Fruit fly (Drosophila melanogaster) whole organism, embryonic: ENCODE results near the gene dpy.
A peak's percentile ranks its signal among the peaks of the same experiment; 100 is the strongest.

Source experiments
- Aef1 ChIP-seq: fragments of 200-800 bp; sonication (Bioruptor generic); IDR thresholded peaks from 3 replicates; pipeline ENCODE4 v1.3.6; 2022; ENCODE audit warnings: missing biosample characterization, missing genetic modification characterization
- Antp ChIP-seq: fragments of 200-800 bp; sonication (Bioruptor generic); optimal IDR thresholded peaks from 3 replicates; lab custom pipeline; 2016; ENCODE audit warnings: missing biosample characterization, missing genetic modification characterization
- CG10366 ChIP-seq: fragments of 200-800 bp; sonication (Bioruptor generic); IDR thresholded peaks from 2 replicates; pipeline ENCODE4 v1.3.6; 2022; ENCODE audit warnings: missing biosample characterization, missing genetic modification characterization
- CG10431 ChIP-seq: fragments of 200-800 bp; sonication (Bioruptor generic); optimal IDR thresholded peaks from 3 replicates; lab custom pipeline; 2018; ENCODE audit warnings: missing biosample characterization, mild to moderate bottlenecking, missing genetic modification characterization
- CG11696 ChIP-seq: fragments of 200-800 bp; sonication (Bioruptor generic); IDR thresholded peaks from 2 replicates; pipeline ENCODE4 v1.3.6; 2022; ENCODE audit warnings: missing biosample characterization, missing genetic modification characterization
- CG11723 ChIP-seq: fragments of 200-800 bp; sonication (Bioruptor generic); optimal IDR thresholded peaks from 2 replicates; lab custom pipeline; 2017; ENCODE audit warnings: missing biosample characterization, mild to moderate bottlenecking, missing genetic modification characterization
- CG12299 ChIP-seq: fragments of 200-800 bp; sonication (Bioruptor generic); optimal IDR thresholded peaks from 2 replicates; lab custom pipeline; 2018; ENCODE audit warnings: missing biosample characterization, mild to moderate bottlenecking, missing genetic modification characterization
- CG13624 ChIP-seq: fragments of 200-800 bp; sonication (Bioruptor generic); optimal IDR thresholded peaks from 2 replicates; lab custom pipeline; 2016; ENCODE audit warnings: missing biosample characterization, missing genetic modification characterization
- CG14050 ChIP-seq: fragments of 200-800 bp; sonication (Bioruptor generic); IDR thresholded peaks from 3 replicates; pipeline ENCODE4 v1.3.6; 2022; ENCODE audit warnings: missing biosample characterization, missing genetic modification characterization
- CG31224 ChIP-seq: fragments of 200-800 bp; sonication (Bioruptor generic); IDR thresholded peaks from 2 replicates; pipeline ENCODE4 v1.3.6; 2022; ENCODE audit warnings: missing biosample characterization, missing genetic modification characterization
- CG34376 ChIP-seq: fragments of 200-800 bp; sonication (Bioruptor generic); optimal IDR thresholded peaks from 2 replicates; lab custom pipeline; 2018; ENCODE audit warnings: missing biosample characterization, mild to moderate bottlenecking, missing genetic modification characterization
- CG4360 ChIP-seq: fragments of 200-800 bp; sonication (Bioruptor generic); IDR thresholded peaks from 2 replicates; pipeline ENCODE4 v1.3.6; 2022; ENCODE audit warnings: missing biosample characterization, missing genetic modification characterization
- CG6254 ChIP-seq: fragments of 200-800 bp; sonication (Bioruptor generic); optimal IDR thresholded peaks from 3 replicates; lab custom pipeline; 2017; ENCODE audit warnings: mild to moderate bottlenecking, missing biosample characterization, missing genetic modification reagents, missing genetic modification characterization
- CG6813 ChIP-seq: fragments of 200-800 bp; sonication (Bioruptor generic); optimal IDR thresholded peaks from 2 replicates; lab custom pipeline; 2017; ENCODE audit warnings: missing biosample characterization, missing genetic modification characterization, mild to moderate bottlenecking, moderate library complexity, missing genetic modification reagents
- CG7372 ChIP-seq: fragments of 200-800 bp; sonication (Bioruptor generic); IDR thresholded peaks from 2 replicates; pipeline ENCODE4 v1.3.6; 2022; ENCODE audit warnings: missing biosample characterization, missing genetic modification characterization
- CG7963 ChIP-seq: fragments of 200-800 bp; sonication (Bioruptor generic); IDR thresholded peaks from 3 replicates; pipeline ENCODE4 v1.3.6; 2022; ENCODE audit warnings: missing biosample characterization, missing genetic modification characterization; ENCODE audit not compliant: partially characterized antibody
- CG9817 ChIP-seq: fragments of 200-800 bp; sonication (Bioruptor generic); optimal IDR thresholded peaks from 2 replicates; lab custom pipeline; 2018; ENCODE audit warnings: missing biosample characterization, mild to moderate bottlenecking, missing genetic modification characterization, moderate library complexity
- D19A ChIP-seq: fragments of 200-800 bp; optimal IDR thresholded peaks from 3 replicates; lab custom pipeline; 2019; ENCODE audit warnings: missing biosample characterization, mild to moderate bottlenecking, missing genetic modification characterization, moderate library complexity
- Dek ChIP-seq: fragments of 200-800 bp; sonication (Bioruptor generic); optimal IDR thresholded peaks from 3 replicates; lab custom pipeline; 2019; ENCODE audit warnings: missing biosample characterization, mild to moderate bottlenecking, missing genetic modification characterization, moderate library complexity
- Dll ChIP-seq: fragments of 200-800 bp; sonication (Bioruptor generic); IDR thresholded peaks from 4 replicates; pipeline ENCODE4 v1.3.6; 2022; ENCODE audit warnings: missing biosample characterization, missing genetic modification characterization; ENCODE audit not compliant: partially characterized antibody
- H15 ChIP-seq: fragments of 200-800 bp; sonication (Bioruptor generic); IDR thresholded peaks from 3 replicates; pipeline ENCODE4 v1.3.6; 2022; ENCODE audit warnings: missing biosample characterization, missing genetic modification characterization
- HHEX ChIP-seq: fragments of 200-800 bp; sonication (Bioruptor generic); optimal IDR thresholded peaks from 3 replicates; lab custom pipeline; 2017; ENCODE audit warnings: missing biosample characterization, mild to moderate bottlenecking, missing genetic modification characterization, missing genetic modification reagents
- HLH3B ChIP-seq: fragments of 200-800 bp; sonication (Bioruptor generic); IDR thresholded peaks from 2 replicates; pipeline ENCODE4 v1.3.6; 2022; ENCODE audit warnings: missing biosample characterization, missing genetic modification characterization
- Hand ChIP-seq: fragments of 200-800 bp; sonication (Bioruptor generic); optimal IDR thresholded peaks from 2 replicates; lab custom pipeline; 2017; ENCODE audit warnings: mild to moderate bottlenecking, missing biosample characterization, missing genetic modification reagents, missing genetic modification characterization
- ase ChIP-seq: fragments of 200-800 bp; sonication (Bioruptor generic); IDR thresholded peaks from 3 replicates; pipeline ENCODE4 v1.3.6; 2022; ENCODE audit warnings: missing biosample characterization, missing genetic modification characterization
- az2 ChIP-seq: fragments of 200-800 bp; sonication (Bioruptor generic); optimal IDR thresholded peaks from 3 replicates; lab custom pipeline; 2016; ENCODE audit warnings: missing biosample characterization, missing genetic modification characterization
- br ChIP-seq: fragments of >200 bp; optimal IDR thresholded peaks from 2 replicates; lab custom pipeline; 2017
- chif ChIP-seq, 2 experiments: fragments of 200-800 bp; sonication (Bioruptor generic); optimal IDR thresholded peaks; 3 replicates each; lab custom pipeline; 2016; ENCODE audit warnings: missing biosample characterization in 2 of 2, missing genetic modification characterization in 2 of 2
- chm ChIP-seq: fragments of 200-800 bp; sonication (Bioruptor generic); IDR thresholded peaks from 2 replicates; pipeline ENCODE4 v1.3.6; 2022; ENCODE audit warnings: missing biosample characterization, missing genetic modification characterization
- croc ChIP-seq: fragments of 200-800 bp; sonication (Bioruptor generic); conservative IDR thresholded peaks from 3 replicates; pipeline ENCODE4 v1.3.6; 2022; ENCODE audit warnings: missing biosample characterization, missing genetic modification characterization
- crol ChIP-seq: fragments of 200-800 bp; sonication (Bioruptor generic); IDR thresholded peaks from 2 replicates; pipeline ENCODE4 v1.3.6; 2022; ENCODE audit warnings: missing biosample characterization, missing genetic modification characterization
- dm ChIP-seq: fragments of 200-800 bp; sonication (Bioruptor generic); optimal IDR thresholded peaks from 3 replicates; lab custom pipeline; 2016; ENCODE audit warnings: missing biosample characterization, missing genetic modification characterization
- emc ChIP-seq: fragments of 200-800 bp; sonication (Bioruptor generic); optimal IDR thresholded peaks from 2 replicates; lab custom pipeline; 2016; ENCODE audit warnings: missing biosample characterization, missing genetic modification characterization
- fd64A ChIP-seq: fragments of 200-800 bp; sonication (Bioruptor generic); optimal IDR thresholded peaks from 3 replicates; lab custom pipeline; 2018; ENCODE audit warnings: missing biosample characterization, mild to moderate bottlenecking, missing genetic modification characterization
- gfzf ChIP-seq: fragments of 200-800 bp; sonication (Bioruptor generic); optimal IDR thresholded peaks from 2 replicates; lab custom pipeline; 2016; ENCODE audit warnings: missing biosample characterization, mild to moderate bottlenecking, missing genetic modification characterization, moderate library complexity
- gsb ChIP-seq: fragments of 200-800 bp; sonication (Bioruptor generic); IDR thresholded peaks from 2 replicates; pipeline ENCODE4 v1.3.6; 2022; ENCODE audit warnings: missing biosample characterization, missing genetic modification characterization
- her ChIP-seq: fragments of 200-800 bp; sonication (Bioruptor generic); optimal IDR thresholded peaks from 2 replicates; lab custom pipeline; 2016; ENCODE audit warnings: missing biosample characterization, missing genetic modification characterization
- hkb ChIP-seq, 2 experiments: fragments of 200-800 bp in 1 of 2; fragments of >200 bp in 1 of 2; sonication (Bioruptor generic) in 1 of 2; IDR thresholded peaks in 1 of 2; optimal IDR thresholded peaks in 1 of 2; 2 replicates each; pipeline versions ENCODE4 v1.3.6 to Lab custom; 2017 to 2022; ENCODE audit warnings: missing biosample characterization in 1 of 2, missing genetic modification characterization in 1 of 2
- jigr1 ChIP-seq: fragments of 200-800 bp; sonication (Bioruptor generic); IDR thresholded peaks from 3 replicates; pipeline ENCODE4 v1.3.6; 2022; ENCODE audit warnings: missing biosample characterization, missing genetic modification characterization
- ken ChIP-seq: fragments of 200-800 bp; sonication (Bioruptor generic); IDR thresholded peaks from 3 replicates; pipeline ENCODE4 v1.3.6; 2022; ENCODE audit warnings: missing biosample characterization, missing genetic modification characterization
- lilli ChIP-seq: fragments of 200-800 bp; sonication (Bioruptor generic); optimal IDR thresholded peaks from 3 replicates; lab custom pipeline; 2016; ENCODE audit warnings: missing biosample characterization, missing genetic modification characterization
- mld ChIP-seq: fragments of 200-800 bp; sonication (Bioruptor generic); IDR thresholded peaks from 3 replicates; pipeline ENCODE4 v1.3.6; 2022; ENCODE audit warnings: missing biosample characterization, missing genetic modification characterization; ENCODE audit not compliant: partially characterized antibody
- pnt ChIP-seq: fragments of 200-800 bp; sonication (Bioruptor generic); optimal IDR thresholded peaks from 3 replicates; lab custom pipeline; 2016; ENCODE audit warnings: missing biosample characterization, missing genetic modification characterization
- sens-2 ChIP-seq: fragments of 200-800 bp; sonication (Bioruptor generic); IDR thresholded peaks from 2 replicates; pipeline ENCODE4 v1.3.6; 2022; ENCODE audit warnings: missing biosample characterization, missing genetic modification characterization
- sima ChIP-seq: fragments of 200-800 bp; sonication (Bioruptor generic); optimal IDR thresholded peaks from 2 replicates; lab custom pipeline; 2016; ENCODE audit warnings: missing biosample characterization, missing genetic modification characterization
- sna ChIP-seq: fragments of 200-800 bp; sonication (Bioruptor generic); IDR thresholded peaks from 2 replicates; pipeline ENCODE4 v1.3.6; 2022; ENCODE audit warnings: missing biosample characterization, missing genetic modification characterization; ENCODE audit not compliant: partially characterized antibody
- sr ChIP-seq: fragments of 200-800 bp; sonication (Bioruptor generic); IDR thresholded peaks from 3 replicates; pipeline ENCODE4 v1.3.6; 2022; ENCODE audit warnings: missing biosample characterization, missing genetic modification characterization
- tgo ChIP-seq: fragments of 200-800 bp; sonication (Bioruptor generic); IDR thresholded peaks from 3 replicates; pipeline ENCODE4 v1.3.6; 2022; ENCODE audit warnings: missing biosample characterization, missing genetic modification characterization

dpy gene

dm6 chr2L:4458119-4459056, 155.7 kb downstream of the dpy start, which contains the start of gene RpL27A (continued):
- TF ChIP-seq CG7372 (GFP tag; lab: Robert Waterston, UW) (peak; percentile 77), H15 (GFP tag; lab: Robert Waterston, UW) (peak; percentile 81), D19A (peak; percentile 65), CG12299 (peak; percentile 60), croc (peak; percentile 24; the same call in 1 of the 3 replicates), Aef1 (GFP tag; lab: Robert Waterston, UW) (peak; percentile 63; the same call in 2 of the 3 replicates), CG13624 (peak; percentile 48), CG10366 (peak; percentile 73), pnt (GFP tag; lab: Kevin White, UChicago) (no peak), CG11696 (GFP tag; lab: Robert Waterston, UW) (peak; percentile 77), ase (peak; percentile 37; the same call in 1 of the 3 replicates), CG10431 (GFP tag; lab: Kevin White, UChicago) (peak; percentile 90), CG11723 (GFP tag; lab: Kevin White, UChicago) (peak; percentile 82), jigr1 (GFP tag; lab: Robert Waterston, UW) (0 out of 3 replicates have a peak, but pooled peaks have one; percentile 25), CG9817 (peak; percentile 71), hkb (optimal IDR thresholded peaks at IDR 0.05; lab: Kevin White, UChicago) (no peak), hkb (GFP tag; IDR thresholded peaks at IDR 0.05; lab: Robert Waterston, UW) (peak; percentile 81), sens-2 (peak; percentile 82), Hand (GFP tag; lab: Kevin White, UChicago) (peak; percentile 69), crol (GFP tag; lab: Robert Waterston, UW) (peak; percentile 48; the same call in 1 of the 2 replicates), emc (peak; percentile 39), HHEX (GFP tag; lab: Kevin White, UChicago) (peak; percentile 84), tgo (GFP tag; lab: Robert Waterston, UW) (peak; percentile 69), sna (peak; percentile 71), az2 (GFP tag; lab: Kevin White, UChicago) (peak; percentile 66), CG4360 (GFP tag; lab: Robert Waterston, UW) (peak; percentile 58; the same call in 1 of the 2 replicates), Antp (GFP tag; lab: Kevin White, UChicago) (peak; percentile 49), ken (peak; percentile 84), Dll (GFP tag; lab: Robert Waterston, UW) (peak; percentile 32; the same call in 1 of the 4 replicates), gsb (GFP tag; lab: Robert Waterston, UW) (peak; percentile 54), sr (GFP tag; lab: Robert Waterston, UW) (peak; percentile 84), fd64A (GFP tag; lab: Kevin White, UChicago) (peak; percentile 80), chm (peak; percentile 95), CG6813 (GFP tag; lab: Kevin White, UChicago) (peak; percentile 83), CG6254 (GFP tag; lab: Kevin White, UChicago) (peak; percentile 66), mld (GFP tag; lab: Robert Waterston, UW) (no peak), HLH3B (GFP tag; lab: Robert Waterston, UW) (peak; percentile 70), lilli (peak; percentile 60), CG31224 (GFP tag; lab: Robert Waterston, UW) (peak; percentile 54; the same call in 1 of the 2 replicates), CG7963 (no peak), br (no peak), CG14050 (GFP tag; lab: Robert Waterston, UW) (peak; percentile 70), Dek (tag; lab: Kevin White, UChicago) (peak; percentile 51), chif (GFP tag; optimal IDR thresholded peaks at IDR 0.05; lab: Kevin White, UChicago) (peak; percentile 52 to 68), gfzf (GFP tag; lab: Kevin White, UChicago) (peak; percentile 71), CG34376 (peak; percentile 90), her (GFP tag; lab: Kevin White, UChicago) (peak; percentile 71), dm (GFP tag; lab: Kevin White, UChicago) (peak; percentile 97), sima (GFP tag; lab: Kevin White, UChicago) (peak; percentile 50)
